Worm (Caenorhabditis elegans) whole organism, L1 larva: ENCODE data around the gene unc-23.

Experiments
- ama-1 ChIP-seq: fragments of 150-350 bp; optimal IDR thresholded peaks from 2 replicates; lab custom pipeline; 2014
- lin-35 ChIP-seq, 2 experiments: fragments of 150-350 bp; optimal IDR thresholded peaks; 2 replicates each; lab custom pipeline; 2014; ENCODE audit warnings: missing biosample characterization in 2 of 2, missing genetic modification characterization in 2 of 2, missing genetic modification reagents in 2 of 2

ce11 chrV:8902697-8903096 lies 33.5 kb upstream of the unc-23 start, which contains the start of gene frpr-12:
- no peak for TF ChIP-seq lin-35 (GFP tag; optimal IDR thresholded peaks at IDR 0.05; lab: Kevin White, UChicago)
- no peak for TF ChIP-seq ama-1
